Worm (Caenorhabditis elegans): ENCODE data around the gene srx-118.

The srx-118 gene

ce11 chrII:12518809-12519344, 6.7 kb upstream of the srx-118 start, which contains the start of gene srh-70 (continued):
- no peak for TF ChIP-seq rcor-1 (GFP tag; IDR thresholded peaks at IDR 0.05)
- peak; percentile 99 for TF ChIP-seq let-607 (tag; optimal IDR thresholded peaks at IDR 0.05)
- TF ChIP-seq ztf-18 (tag; optimal IDR thresholded peaks at IDR 0.05), result peak; percentile 1
- TF ChIP-seq Y56A3A.18 (GFP tag; IDR thresholded peaks at IDR 0.05), result 0 out of 2 replicates have a peak, but pooled peaks have one; percentile 29
- TF ChIP-seq B0336.3 (GFP tag; IDR thresholded peaks at IDR 0.05), result peak; percentile 80
- no peak for TF ChIP-seq athp-1 (tag; optimal IDR thresholded peaks at IDR 0.05)
- TF ChIP-seq pbrm-1 (GFP tag; IDR thresholded peaks at IDR 0.05), result no peak
- no peak for TF ChIP-seq cebp-1 (GFP tag; IDR thresholded peaks at IDR 0.05)
- TF ChIP-seq cebp-1 (tag; optimal IDR thresholded peaks at IDR 0.05), result peak; percentile 7
- peak; percentile 21 for TF ChIP-seq ets-4 (GFP tag; optimal IDR thresholded peaks at IDR 0.05)
- peak; percentile 96 for TF ChIP-seq nhr-80 (tag; optimal IDR thresholded peaks at IDR 0.05)
- TF ChIP-seq F55B11.4 (tag; optimal IDR thresholded peaks at IDR 0.05; ENCODE audit: borderline replicate concordance, insufficient read depth), result no peak
- TF ChIP-seq snpc-4 (GFP tag; optimal IDR thresholded peaks at IDR 0.05), result no peak
- peak in 2 of 4 experiments; percentile 22 to 29 for TF ChIP-seq snpc-4 (tag; optimal IDR thresholded peaks at IDR 0.05)
- TF ChIP-seq lin-54 (GFP tag; optimal IDR thresholded peaks at IDR 0.05), result peak; percentile 58
- TF ChIP-seq madf-10 (tag; optimal IDR thresholded peaks at IDR 0.05), result peak; percentile 6
- peak; percentile 46 for TF ChIP-seq ZK185.1 (tag; optimal IDR thresholded peaks at IDR 0.05; ENCODE audit: poor library complexity, severe bottlenecking)
- TF ChIP-seq repo-1 (tag; optimal IDR thresholded peaks at IDR 0.05), result peak; percentile 29
- no peak for TF ChIP-seq lir-1 (GFP tag; conservative IDR thresholded peaks at IDR 0.05)
- no peak for TF ChIP-seq B0261.1 (tag; optimal IDR thresholded peaks at IDR 0.05)
- no peak for TF ChIP-seq snpc-1.3 (tag; optimal IDR thresholded peaks at IDR 0.05; ENCODE audit: insufficient read depth)
- TF ChIP-seq hsf-1 (GFP tag; IDR thresholded peaks at IDR 0.05), result peak; percentile 59; the same call in 1 of the 2 replicates
- peak; percentile 73 for TF ChIP-seq nhr-90 (tag; optimal IDR thresholded peaks at IDR 0.05)
- TF ChIP-seq egl-44 (GFP tag; IDR thresholded peaks at IDR 0.05), result peak; percentile 37; the same call in 1 of the 2 replicates
- 0 out of 2 replicates have a peak, but pooled peaks have one; percentile 15 for TF ChIP-seq K11D2.4 (GFP tag; IDR thresholded peaks at IDR 0.05)
- no peak; the same call in 1 of the 2 replicates for TF ChIP-seq nfyb-1 (GFP tag; IDR thresholded peaks at IDR 0.05)
- no peak for TF ChIP-seq ama-1 (optimal IDR thresholded peaks at IDR 0.05)
- no peak for TF ChIP-seq ama-1 (GFP tag; optimal IDR thresholded peaks at IDR 0.05)
- no peak for TF ChIP-seq F39B2.1 (GFP tag; IDR thresholded peaks at IDR 0.05)
- TF ChIP-seq T26A5.8 (tag; optimal IDR thresholded peaks at IDR 0.05), result no peak
- peak; percentile 79 for TF ChIP-seq dox-1 (GFP tag; IDR thresholded peaks at IDR 0.05)
- peak; percentile 12 for TF ChIP-seq ztf-22 (GFP tag; optimal IDR thresholded peaks at IDR 0.05)
- no peak for TF ChIP-seq F22D6.2 (tag; optimal IDR thresholded peaks at IDR 0.05)
- TF ChIP-seq aptf-2 (GFP tag; conservative IDR thresholded peaks at IDR 0.05), result no peak

ce11 chrII:12519616-12520015, 6.0 kb upstream of the srx-118 start, which contains the start of gene ceh-99:
Gene ceh-99 (plus strand): TSS chrII:12519981.
- TF ChIP-seq hmg-20 (GFP tag; IDR thresholded peaks at IDR 0.05), result no peak
- peak; percentile 11; the same call in 1 of the 2 replicates for TF ChIP-seq hsf-1 (GFP tag; IDR thresholded peaks at IDR 0.05)
- TF ChIP-seq cebp-2 (GFP tag; IDR thresholded peaks at IDR 0.05), result no peak
- TF ChIP-seq snpc-3.4 (tag; optimal IDR thresholded peaks at IDR 0.05), result no peak
- no peak for TF ChIP-seq mes-4 (tag; optimal IDR thresholded peaks at IDR 0.05)
- no peak for TF ChIP-seq attf-3 (GFP tag; conservative IDR thresholded peaks at IDR 0.05)
- no peak for TF ChIP-seq pha-4 (tag; optimal IDR thresholded peaks at IDR 0.05)
- no peak for TF ChIP-seq dpff-1 (tag; optimal IDR thresholded peaks at IDR 0.05)
- TF ChIP-seq nhr-179 (tag; optimal IDR thresholded peaks at IDR 0.05), result no peak
- no peak for TF ChIP-seq dox-1 (GFP tag; IDR thresholded peaks at IDR 0.05)
- no peak for TF ChIP-seq ceh-91 (GFP tag; IDR thresholded peaks at IDR 0.05)
- no peak for TF ChIP-seq K12H6.12 (tag; optimal IDR thresholded peaks at IDR 0.05)
- no peak for TF ChIP-seq ccch-3 (GFP tag; optimal IDR thresholded peaks at IDR 0.05)
- no peak for TF ChIP-seq tbx-9 (tag; optimal IDR thresholded peaks at IDR 0.05; ENCODE audit: borderline replicate concordance)
- TF ChIP-seq zim-3 (tag; optimal IDR thresholded peaks at IDR 0.05), result no peak
- TF ChIP-seq F33H1.4 (GFP tag; IDR thresholded peaks at IDR 0.05), result no peak
- TF ChIP-seq xnd-1 (tag; optimal IDR thresholded peaks at IDR 0.05), result no peak
- no peak for TF ChIP-seq lin-35 (GFP tag; optimal IDR thresholded peaks at IDR 0.05)
- TF ChIP-seq F39B2.1 (GFP tag; IDR thresholded peaks at IDR 0.05), result no peak
